Worm (Caenorhabditis elegans) whole organism, L3 larva: ENCODE results near the gene F47G9.4.

ENCODE experiments used
- ZK546.5 ChIP-seq: sonication (generic microtip); optimal IDR thresholded peaks from 2 replicates; lab custom pipeline; 2017; ENCODE audit warnings: missing biosample characterization, missing genetic modification characterization
- aly-2 ChIP-seq: fragments of 150-350 bp; optimal IDR thresholded peaks from 2 replicates; lab custom pipeline; 2014; ENCODE audit warnings: missing biosample characterization, missing genetic modification characterization
- daf-12 ChIP-seq: fragments of 150-350 bp; optimal IDR thresholded peaks from 2 replicates; lab custom pipeline; 2014; ENCODE audit warnings: missing biosample characterization, missing genetic modification reagents, missing genetic modification characterization
- egl-27 ChIP-seq: sonication (generic microtip); optimal IDR thresholded peaks from 4 replicates; lab custom pipeline; 2017; ENCODE audit warnings: missing biosample characterization, missing genetic modification reagents, missing genetic modification characterization
- elt-1 ChIP-seq: fragments of 150-350 bp; optimal IDR thresholded peaks from 2 replicates; lab custom pipeline; 2014; ENCODE audit warnings: missing biosample characterization, missing genetic modification characterization
- elt-3 ChIP-seq, 3 experiments: fragments of 150-350 bp in 1 of 3; sonication (generic microtip) in 2 of 3; optimal IDR thresholded peaks; 2 replicates in 2 of 3; 4 replicates in 1 of 3; lab custom pipeline; 2014 to 2017; ENCODE audit warnings: missing biosample characterization in 3 of 3, missing genetic modification characterization in 3 of 3
- eor-1 ChIP-seq, 2 experiments: fragments of 150-350 bp; optimal IDR thresholded peaks; 2 replicates each; lab custom pipeline; 2014 to 2018; ENCODE audit warnings: missing biosample characterization in 2 of 2, missing genetic modification characterization in 2 of 2
- fkh-10 ChIP-seq: sonication (generic microtip); optimal IDR thresholded peaks from 2 replicates; lab custom pipeline; 2017; ENCODE audit warnings: missing biosample characterization, missing genetic modification reagents, missing genetic modification characterization
- fkh-2 ChIP-seq: fragments of 150-350 bp; optimal IDR thresholded peaks from 2 replicates; lab custom pipeline; 2014; ENCODE audit warnings: missing biosample characterization, missing genetic modification reagents, missing genetic modification characterization
- fos-1 ChIP-seq: fragments of 150-350 bp; optimal IDR thresholded peaks from 2 replicates; lab custom pipeline; 2014; ENCODE audit warnings: missing biosample characterization, missing genetic modification characterization
- hmg-11 ChIP-seq: sonication (generic microtip); optimal IDR thresholded peaks from 2 replicates; lab custom pipeline; 2016; ENCODE audit warnings: missing genetic modification characterization, missing compliant biosample characterization
- jun-1 ChIP-seq: fragments of 150-350 bp; optimal IDR thresholded peaks from 2 replicates; lab custom pipeline; 2014; ENCODE audit warnings: missing biosample characterization, missing genetic modification reagents, missing genetic modification characterization
- lin-15B ChIP-seq: fragments of 150-350 bp; optimal IDR thresholded peaks from 2 replicates; lab custom pipeline; 2014; ENCODE audit warnings: missing biosample characterization, missing genetic modification characterization
- lin-39 ChIP-seq: fragments of 150-350 bp; optimal IDR thresholded peaks from 2 replicates; lab custom pipeline; 2018; ENCODE audit warnings: missing biosample characterization, missing genetic modification reagents, missing genetic modification characterization
- lsy-12 ChIP-seq: sonication (generic microtip); optimal IDR thresholded peaks from 2 replicates; lab custom pipeline; 2016; ENCODE audit warnings: mild to moderate bottlenecking, missing genetic modification characterization, missing compliant biosample characterization
- mdl-1 ChIP-seq: fragments of 150-350 bp; optimal IDR thresholded peaks from 2 replicates; lab custom pipeline; 2014; ENCODE audit warnings: missing biosample characterization, missing genetic modification characterization
- mml-1 ChIP-seq: fragments of 150-350 bp; sonication (generic microtip); optimal IDR thresholded peaks from 3 replicates; lab custom pipeline; 2014; ENCODE audit warnings: missing biosample characterization, missing genetic modification characterization
- nfya-1 ChIP-seq: sonication (generic microtip); optimal IDR thresholded peaks from 2 replicates; lab custom pipeline; 2017; ENCODE audit warnings: missing genetic modification characterization, mild to moderate bottlenecking, missing compliant biosample characterization, antibody characterized with exemption, moderate library complexity; ENCODE audit not compliant: insufficient read depth
- nhr-12 ChIP-seq: fragments of 150-350 bp; optimal IDR thresholded peaks from 2 replicates; lab custom pipeline; 2014; ENCODE audit warnings: missing biosample characterization, missing genetic modification characterization
- nhr-23 ChIP-seq: fragments of 150-350 bp; optimal IDR thresholded peaks from 2 replicates; lab custom pipeline; 2014; ENCODE audit warnings: missing biosample characterization, missing genetic modification reagents, missing genetic modification characterization
- nhr-237 ChIP-seq: fragments of 150-350 bp; optimal IDR thresholded peaks from 2 replicates; lab custom pipeline; 2014; ENCODE audit warnings: missing biosample characterization, missing genetic modification characterization
- nhr-28 ChIP-seq: fragments of 150-350 bp; optimal IDR thresholded peaks from 2 replicates; lab custom pipeline; 2014; ENCODE audit warnings: missing biosample characterization, missing genetic modification characterization
- nhr-43 ChIP-seq: sonication (generic microtip); optimal IDR thresholded peaks from 2 replicates; lab custom pipeline; 2016; ENCODE audit warnings: mild to moderate bottlenecking, missing genetic modification characterization, missing compliant biosample characterization; ENCODE audit not compliant: poor library complexity, severe bottlenecking
- nhr-67 ChIP-seq: fragments of 150-350 bp; optimal IDR thresholded peaks from 2 replicates; lab custom pipeline; 2014; ENCODE audit warnings: missing biosample characterization, missing genetic modification characterization
- nhr-76 ChIP-seq: fragments of 150-350 bp; sonication (generic microtip); optimal IDR thresholded peaks from 5 replicates; lab custom pipeline; 2014; ENCODE audit warnings: missing biosample characterization, missing genetic modification characterization
- nhr-77 ChIP-seq: fragments of 150-350 bp; optimal IDR thresholded peaks from 2 replicates; lab custom pipeline; 2014; ENCODE audit warnings: missing biosample characterization, missing genetic modification characterization
- pqm-1 ChIP-seq: fragments of 150-350 bp; optimal IDR thresholded peaks from 2 replicates; lab custom pipeline; 2017; ENCODE audit warnings: missing biosample characterization, missing genetic modification characterization, inconsistent platforms
- sea-2 ChIP-seq: fragments of 150-350 bp; sonication (generic microtip); optimal IDR thresholded peaks from 4 replicates; lab custom pipeline; 2014; ENCODE audit warnings: missing biosample characterization, missing genetic modification reagents, missing genetic modification characterization
- skn-1 ChIP-seq: fragments of 150-350 bp; optimal IDR thresholded peaks from 2 replicates; lab custom pipeline; 2014; ENCODE audit warnings: missing biosample characterization, missing genetic modification characterization
- snpc-4 ChIP-seq: fragments of 150-350 bp; optimal IDR thresholded peaks from 2 replicates; lab custom pipeline; 2014; ENCODE audit warnings: missing biosample characterization, missing genetic modification characterization
- zag-1 ChIP-seq: fragments of 150-350 bp; optimal IDR thresholded peaks from 2 replicates; lab custom pipeline; 2014; ENCODE audit warnings: missing biosample characterization, missing genetic modification characterization

Gene F47G9.4

ce11 chrV:11344816-11345336 is 23.3 kb upstream of the F47G9.4 start:
- no peak for TF ChIP-seq elt-3 (tag; optimal IDR thresholded peaks at IDR 0.05; lab: Kevin White, UChicago)
- TF ChIP-seq jun-1 = no peak
- no peak for TF ChIP-seq nhr-77
- TF ChIP-seq snpc-4 (tag; lab: Kevin White, UChicago) = no peak
- no peak for TF ChIP-seq nhr-12 (tag; lab: Kevin White, UChicago)
- TF ChIP-seq mml-1 (tag; lab: Kevin White, UChicago) = no peak
- TF ChIP-seq daf-12 (tag; lab: Kevin White, UChicago) = no peak
- no peak for TF ChIP-seq lin-39 (tag; lab: Kevin White, UChicago)
- no peak for TF ChIP-seq fos-1
- TF ChIP-seq nhr-67 (tag; lab: Kevin White, UChicago) = no peak
- TF ChIP-seq nhr-28 (tag; lab: Kevin White, UChicago) = no peak
- TF ChIP-seq hmg-11 (tag; lab: Kevin White, UChicago) = no peak
- no peak for TF ChIP-seq nhr-237 (tag; lab: Kevin White, UChicago)
- TF ChIP-seq sea-2 (GFP tag; lab: Kevin White, UChicago) = no peak
- no peak for TF ChIP-seq lsy-12 (tag; lab: Kevin White, UChicago)
- TF ChIP-seq elt-1 (tag; lab: Kevin White, UChicago) = no peak
- TF ChIP-seq pqm-1 (tag; lab: Kevin White, UChicago) = no peak
- TF ChIP-seq mdl-1 (tag; lab: Kevin White, UChicago) = no peak

- TF ChIP-seq nhr-43 (tag; lab: Kevin White, UChicago) (peak; percentile 48), jun-1 (no peak), egl-27 (no peak), lin-39 (tag; lab: Kevin White, UChicago) (no peak), zag-1 (no peak), nhr-28 (tag; lab: Kevin White, UChicago) (peak; percentile 15), pqm-1 (tag; lab: Kevin White, UChicago) (no peak), skn-1 (tag; lab: Kevin White, UChicago) (no peak), nhr-23 (no peak), eor-1 (tag; optimal IDR thresholded peaks at IDR 0.05; lab: Kevin White, UChicago) (no peak), nhr-77 (no peak), mdl-1 (tag; lab: Kevin White, UChicago) (no peak), elt-1 (tag; lab: Kevin White, UChicago) (peak; percentile 60), daf-12 (tag; lab: Kevin White, UChicago) (no peak), fkh-2 (tag; lab: Kevin White, UChicago) (no peak), fos-1 (no peak)
These were observed 22.5 kb upstream of the F47G9.4 start for ce11 chrV:11344112-11344511.

ce11 chrV:11341913-11342312 is 20.3 kb upstream of the F47G9.4 start, which contains the start of gene T02E9.5:
TSS of gene T02E9.5 (plus strand) at chrV:11342233.
- TF ChIP-seq nhr-76 (tag; lab: Kevin White, UChicago) = no peak
- no peak for TF ChIP-seq lin-15B (tag; lab: Kevin White, UChicago)
- no peak for TF ChIP-seq ZK546.5 (tag; lab: Kevin White, UChicago)
- no peak for TF ChIP-seq nhr-77
- TF ChIP-seq aly-2 (tag; lab: Kevin White, UChicago) = no peak
- TF ChIP-seq pqm-1 (tag; lab: Kevin White, UChicago) = no peak
- TF ChIP-seq nhr-43 (tag; lab: Kevin White, UChicago) = no peak
- TF ChIP-seq hmg-11 (tag; lab: Kevin White, UChicago) = no peak
- no peak for TF ChIP-seq mml-1 (tag; lab: Kevin White, UChicago)

ce11 chrV:11341130-11341675 is 19.6 kb upstream of the F47G9.4 start:
- peak; percentile 27 for TF ChIP-seq nfya-1
- peak; percentile 91 for TF ChIP-seq fkh-10 (GFP tag; lab: Kevin White, UChicago)
- no peak for TF ChIP-seq jun-1
- TF ChIP-seq, all 47 proteins: peak for 2

ce11 chrV:11336877-11337276 is 15.3 kb upstream of the F47G9.4 start:
- TF ChIP-seq nhr-28 (tag; lab: Kevin White, UChicago) (no peak), fkh-10 (GFP tag; lab: Kevin White, UChicago) (peak; percentile 36)
